Worm (Caenorhabditis elegans) whole organism, mixed stage, embryonic: ENCODE measurements around the gene cdf-2.

ENCODE experiments used
- M03D4.4 ChIP-seq: sonication (generic microtip); optimal IDR thresholded peaks from 2 replicates; lab custom pipeline; 2017; ENCODE audit warnings: mild to moderate bottlenecking, missing genetic modification characterization, missing compliant biosample characterization
- bed-3 ChIP-seq: fragments of 200-800 bp; sonication (Bioruptor generic); optimal IDR thresholded peaks from 3 replicates; lab custom pipeline; 2018; ENCODE audit warnings: mild to moderate bottlenecking, missing genetic modification characterization, moderate library complexity, missing compliant biosample characterization
- blmp-1 ChIP-seq: fragments of 150-350 bp; optimal IDR thresholded peaks from 2 replicates; lab custom pipeline; 2014; ENCODE audit warnings: missing biosample characterization, missing genetic modification characterization
- ceh-39 ChIP-seq: fragments of 150-350 bp; optimal IDR thresholded peaks from 2 replicates; lab custom pipeline; 2014; ENCODE audit warnings: missing biosample characterization, missing genetic modification characterization
- ceh-43 ChIP-seq: fragments of 200-800 bp; sonication (Bioruptor generic); optimal IDR thresholded peaks from 2 replicates; lab custom pipeline; 2018; ENCODE audit warnings: mild to moderate bottlenecking, missing genetic modification characterization, moderate library complexity, missing compliant biosample characterization
- ceh-83 ChIP-seq: fragments of 200-800 bp; sonication (Bioruptor generic); optimal IDR thresholded peaks from 2 replicates; lab custom pipeline; 2018; ENCODE audit warnings: mild to moderate bottlenecking, missing genetic modification characterization, missing compliant biosample characterization
- ces-1 ChIP-seq: fragments of 150-350 bp; optimal IDR thresholded peaks from 2 replicates; lab custom pipeline; 2014; ENCODE audit warnings: missing biosample characterization, missing genetic modification reagents, missing genetic modification characterization
- cnd-1 ChIP-seq: fragments of 200-800 bp; sonication (Bioruptor generic); optimal IDR thresholded peaks from 2 replicates; lab custom pipeline; 2018; ENCODE audit warnings: mild to moderate bottlenecking, missing genetic modification characterization, missing compliant biosample characterization
- drap-1 ChIP-seq: fragments of 200-800 bp; sonication (Bioruptor generic); optimal IDR thresholded peaks from 3 replicates; lab custom pipeline; 2018; ENCODE audit warnings: mild to moderate bottlenecking, missing genetic modification characterization, missing compliant biosample characterization
- elt-1 ChIP-seq: sonication (generic microtip); optimal IDR thresholded peaks from 2 replicates; lab custom pipeline; 2017; ENCODE audit warnings: missing genetic modification characterization, mild to moderate bottlenecking, missing compliant biosample characterization, antibody characterized with exemption, moderate library complexity, borderline replicate concordance; ENCODE audit not compliant: insufficient read depth
- elt-3 ChIP-seq: fragments of 150-350 bp; optimal IDR thresholded peaks from 2 replicates; lab custom pipeline; 2014; ENCODE audit warnings: missing biosample characterization, missing genetic modification characterization
- flh-1 ChIP-seq: fragments of 200-800 bp; sonication (Bioruptor generic); optimal IDR thresholded peaks from 2 replicates; lab custom pipeline; 2018; ENCODE audit warnings: mild to moderate bottlenecking, missing genetic modification characterization, moderate library complexity, missing compliant biosample characterization
- ham-2 ChIP-seq: fragments of 200-800 bp; sonication (Bioruptor generic); optimal IDR thresholded peaks from 2 replicates; lab custom pipeline; 2018; ENCODE audit warnings: mild to moderate bottlenecking, missing genetic modification characterization, missing compliant biosample characterization
- hlh-1 ChIP-seq: fragments of 150-350 bp; optimal IDR thresholded peaks from 2 replicates; lab custom pipeline; 2014; ENCODE audit warnings: missing biosample characterization, missing genetic modification reagents, missing genetic modification characterization
- lin-13 ChIP-seq: fragments of 150-350 bp; optimal IDR thresholded peaks from 2 replicates; lab custom pipeline; 2014; ENCODE audit warnings: missing biosample characterization, missing genetic modification characterization
- lin-32 ChIP-seq: fragments of 200-800 bp; sonication (Bioruptor generic); optimal IDR thresholded peaks from 2 replicates; lab custom pipeline; 2018; ENCODE audit warnings: mild to moderate bottlenecking, missing genetic modification characterization, missing compliant biosample characterization
- lsy-2 ChIP-seq: fragments of 150-350 bp; optimal IDR thresholded peaks from 2 replicates; lab custom pipeline; 2014; ENCODE audit warnings: missing biosample characterization, missing genetic modification characterization
- mab-5 ChIP-seq: fragments of 150-350 bp; optimal IDR thresholded peaks from 2 replicates; lab custom pipeline; 2014; ENCODE audit warnings: missing biosample characterization, missing genetic modification characterization
- mep-1 ChIP-seq: fragments of 150-350 bp; optimal IDR thresholded peaks from 2 replicates; lab custom pipeline; 2017; ENCODE audit warnings: missing biosample characterization, missing genetic modification reagents, missing genetic modification characterization, inconsistent platforms
- mls-2 ChIP-seq: sonication (generic microtip); optimal IDR thresholded peaks from 2 replicates; lab custom pipeline; 2016; ENCODE audit warnings: mild to moderate bottlenecking, missing genetic modification characterization, moderate library complexity, missing compliant biosample characterization
- nhr-12 ChIP-seq: fragments of 150-350 bp; optimal IDR thresholded peaks from 2 replicates; lab custom pipeline; 2014; ENCODE audit warnings: missing biosample characterization, missing genetic modification characterization
- nhr-2 ChIP-seq: fragments of 150-350 bp; optimal IDR thresholded peaks from 2 replicates; lab custom pipeline; 2014; ENCODE audit warnings: missing biosample characterization, missing genetic modification characterization
- nhr-237 ChIP-seq: fragments of 150-350 bp; optimal IDR thresholded peaks from 2 replicates; lab custom pipeline; 2014; ENCODE audit warnings: missing biosample characterization, missing genetic modification characterization
- nhr-28 ChIP-seq: fragments of 150-350 bp; optimal IDR thresholded peaks from 2 replicates; lab custom pipeline; 2014; ENCODE audit warnings: missing biosample characterization, missing genetic modification characterization
- nhr-76 ChIP-seq: sonication (generic microtip); optimal IDR thresholded peaks from 2 replicates; lab custom pipeline; 2017; ENCODE audit warnings: missing biosample characterization, missing genetic modification characterization
- pha-4 ChIP-seq: fragments of 150-350 bp; optimal IDR thresholded peaks from 2 replicates; lab custom pipeline; 2018; ENCODE audit warnings: missing biosample characterization, missing genetic modification reagents, missing genetic modification characterization
- sem-2 ChIP-seq: fragments of 200-800 bp; sonication (Bioruptor generic); optimal IDR thresholded peaks from 2 replicates; lab custom pipeline; 2018; ENCODE audit warnings: mild to moderate bottlenecking, missing genetic modification characterization, missing compliant biosample characterization
- snpc-4 ChIP-seq: fragments of 150-350 bp; optimal IDR thresholded peaks from 2 replicates; lab custom pipeline; 2014; ENCODE audit warnings: missing biosample characterization, missing genetic modification characterization
- sptf-1 ChIP-seq: sonication (generic microtip); optimal IDR thresholded peaks from 2 replicates; lab custom pipeline; 2017; ENCODE audit warnings: mild to moderate bottlenecking, missing genetic modification characterization, moderate library complexity, missing compliant biosample characterization
- tbx-8 ChIP-seq: fragments of 200-800 bp; sonication (Bioruptor generic); optimal IDR thresholded peaks from 2 replicates; lab custom pipeline; 2018; ENCODE audit warnings: mild to moderate bottlenecking, missing genetic modification characterization, moderate library complexity, missing compliant biosample characterization
- unc-120 ChIP-seq: sonication (generic microtip); optimal IDR thresholded peaks from 2 replicates; lab custom pipeline; 2017; ENCODE audit warnings: missing genetic modification characterization, missing compliant biosample characterization; ENCODE audit not compliant: poor library complexity, severe bottlenecking
- unc-39 ChIP-seq: fragments of 150-350 bp; optimal IDR thresholded peaks from 2 replicates; lab custom pipeline; 2014; ENCODE audit warnings: missing biosample characterization, missing genetic modification characterization
- unc-62 ChIP-seq: fragments of 150-350 bp; optimal IDR thresholded peaks from 2 replicates; lab custom pipeline; 2014; ENCODE audit warnings: missing biosample characterization, missing genetic modification reagents, missing genetic modification characterization
- zip-8 ChIP-seq: fragments of 150-350 bp; optimal IDR thresholded peaks from 2 replicates; lab custom pipeline; 2014; ENCODE audit warnings: missing biosample characterization, missing genetic modification characterization
- ztf-11 ChIP-seq: fragments of 150-350 bp; optimal IDR thresholded peaks from 2 replicates; lab custom pipeline; 2014; ENCODE audit warnings: missing biosample characterization, missing genetic modification characterization

cdf-2 gene

ce11 chrX:12480447-12480998, 13.8 kb upstream of the cdf-2 start, which contains the start of gene atf-6:
TSS of gene atf-6 (plus strand) at chrX:12480948.
- TF ChIP-seq pha-4 (tag; lab: Kevin White, UChicago) (peak; percentile 60), lsy-2 (tag; lab: Kevin White, UChicago) (peak; percentile 46), elt-1 (no peak), mab-5 (tag; lab: Kevin White, UChicago) (no peak), bed-3 (GFP tag; lab: Kevin White, UChicago) (no peak), nhr-12 (no peak), ceh-39 (no peak), ztf-11 (tag; lab: Kevin White, UChicago) (peak; percentile 6), hlh-1 (tag; lab: Kevin White, UChicago) (no peak), drap-1 (GFP tag; lab: Kevin White, UChicago) (peak; percentile 72), mep-1 (tag; lab: Kevin White, UChicago) (peak; percentile 47), ces-1 (GFP tag; lab: Kevin White, UChicago) (peak; percentile 40), ceh-83 (no peak), zip-8 (tag; lab: Kevin White, UChicago) (no peak), unc-120 (tag; lab: Kevin White, UChicago) (peak; percentile 71), elt-3 (no peak), M03D4.4 (tag; lab: Kevin White, UChicago) (peak; percentile 71), tbx-8 (GFP tag; lab: Kevin White, UChicago) (no peak), unc-62 (peak; percentile 19), lin-32 (GFP tag; lab: Kevin White, UChicago) (peak; percentile 49), unc-39 (tag; lab: Kevin White, UChicago) (no peak), flh-1 (GFP tag; lab: Kevin White, UChicago) (peak; percentile 38), blmp-1 (tag; lab: Kevin White, UChicago) (no peak), sem-2 (GFP tag; lab: Kevin White, UChicago) (no peak), mls-2 (tag; lab: Kevin White, UChicago) (peak; percentile 81), nhr-28 (tag; lab: Kevin White, UChicago) (no peak), nhr-2 (tag; lab: Kevin White, UChicago) (peak; percentile 46), sptf-1 (peak; percentile 78), ham-2 (GFP tag; lab: Kevin White, UChicago) (peak; percentile 25), cnd-1 (peak; percentile 68), nhr-237 (tag; lab: Kevin White, UChicago) (peak; percentile 53), snpc-4 (no peak), ceh-43 (GFP tag; lab: Kevin White, UChicago) (peak; percentile 3), nhr-76 (tag; lab: Kevin White, UChicago) (no peak), lin-13 (tag; lab: Kevin White, UChicago) (peak; percentile 64)

DNA sequence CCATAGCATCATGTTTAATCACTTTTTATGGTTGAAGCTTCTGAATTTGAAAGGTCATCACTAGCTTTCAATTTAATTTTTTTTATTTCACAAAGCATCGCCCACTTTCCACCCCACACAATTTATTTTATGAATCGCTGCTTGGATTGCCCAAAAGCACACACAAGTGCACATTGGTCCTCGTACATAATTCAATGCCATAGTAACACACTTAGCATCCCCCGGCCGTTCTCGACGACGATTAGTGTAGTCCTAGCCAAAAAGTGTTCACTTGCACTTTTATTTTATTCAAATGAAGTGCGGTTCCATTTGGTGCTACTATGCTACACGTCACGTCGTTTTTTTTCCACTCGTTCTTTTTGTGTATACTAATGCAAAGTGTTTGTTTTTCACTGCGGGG, 12.3 kb upstream of the cdf-2 start:
- no peak for TF ChIP-seq zip-8 (tag; lab: Kevin White, UChicago)
- no peak for TF ChIP-seq elt-1
- no peak for TF ChIP-seq ceh-39
- no peak for TF ChIP-seq nhr-237 (tag; lab: Kevin White, UChicago)
- no peak for TF ChIP-seq sptf-1
- peak; percentile 95 for TF ChIP-seq ces-1 (GFP tag; lab: Kevin White, UChicago)
- no peak for TF ChIP-seq drap-1 (GFP tag; lab: Kevin White, UChicago)
- TF ChIP-seq flh-1 (GFP tag; lab: Kevin White, UChicago), result no peak

- TF ChIP-seq ces-1 (GFP tag; lab: Kevin White, UChicago) (no peak), drap-1 (GFP tag; lab: Kevin White, UChicago) (no peak), pha-4 (tag; lab: Kevin White, UChicago) (no peak), lin-13 (tag; lab: Kevin White, UChicago) (no peak), ztf-11 (tag; lab: Kevin White, UChicago) (no peak), ceh-43 (GFP tag; lab: Kevin White, UChicago) (no peak), elt-3 (no peak), sptf-1 (no peak), ceh-39 (no peak), elt-1 (no peak)
Measured at ce11 chrX:12478465-12478864, 11.7 kb upstream of the cdf-2 start.
